Fruit fly (Drosophila melanogaster): Measurements from ENCODE around the gene CG7432.
A peak's percentile ranks its signal among the peaks of the same experiment; 100 is the strongest.

- TF ChIP-seq CG5204 (GFP tag; optimal IDR thresholded peaks at IDR 0.05) (no peak), CG11617 (GFP tag; optimal IDR thresholded peaks at IDR 0.05) (peak; percentile 36), CG12768 (GFP tag; optimal IDR thresholded peaks at IDR 0.05) (no peak), Clk (GFP tag; optimal IDR thresholded peaks at IDR 0.05) (no peak), CG14711 (tag; optimal IDR thresholded peaks at IDR 0.05) (no peak), ovo (GFP tag; optimal IDR thresholded peaks at IDR 0.05) (peak; percentile 93), pad (GFP tag; optimal IDR thresholded peaks at IDR 0.05) (no peak), Crg-1 (GFP tag; optimal IDR thresholded peaks at IDR 0.05) (no peak), CG7045 (GFP tag; optimal IDR thresholded peaks at IDR 0.05) (no peak), CG1620 (GFP tag; optimal IDR thresholded peaks at IDR 0.05) (no peak), CG33017 (tag; optimal IDR thresholded peaks at IDR 0.05) (no peak), tj (GFP tag; optimal IDR thresholded peaks at IDR 0.05) (peak; percentile 56), Mnt (GFP tag; optimal IDR thresholded peaks at IDR 0.05) (peak; percentile 2)
These were observed 16.4 kb upstream of the CG7432 start, which contains the start of the genes CG6195 and CG31220 for dm6 chr3R:19648289-19648916.

Measured in whole organism, adult.